Worm (Caenorhabditis elegans) whole organism, early embryonic: ENCODE results near the gene chin-1.

Experiments
- B0310.2 ChIP-seq: sonication (generic microtip); optimal IDR thresholded peaks from 2 replicates; lab custom pipeline; 2016; ENCODE audit warnings: mild to moderate bottlenecking, missing genetic modification characterization, missing compliant biosample characterization
- ama-1 ChIP-seq: fragments of 150-350 bp; optimal IDR thresholded peaks from 2 replicates; lab custom pipeline; 2014
- ceh-13 ChIP-seq: fragments of 200-800 bp; sonication (Bioruptor generic); optimal IDR thresholded peaks from 2 replicates; lab custom pipeline; 2018; ENCODE audit warnings: mild to moderate bottlenecking, missing genetic modification characterization, missing compliant biosample characterization
- ceh-36 ChIP-seq: sonication (generic microtip); optimal IDR thresholded peaks from 2 replicates; lab custom pipeline; 2016; ENCODE audit warnings: missing genetic modification characterization, inconsistent platforms, missing compliant biosample characterization
- ets-7 ChIP-seq: sonication (generic microtip); optimal IDR thresholded peaks from 2 replicates; lab custom pipeline; 2016; ENCODE audit warnings: missing genotype, missing genetic modification characterization, missing compliant biosample characterization
- flt-1 ChIP-seq: fragments of 200-800 bp; sonication (Bioruptor generic); IDR thresholded peaks from 2 replicates; pipeline ENCODE4 v1.3.6; 2022; ENCODE audit warnings: missing genetic modification characterization, missing compliant biosample characterization
- hmbx-1 ChIP-seq: sonication (generic microtip); optimal IDR thresholded peaks from 2 replicates; lab custom pipeline; 2016; ENCODE audit warnings: mild to moderate bottlenecking, missing genetic modification characterization, missing compliant biosample characterization
- hmg-4 ChIP-seq: fragments of 200-800 bp; sonication (Bioruptor generic); optimal IDR thresholded peaks from 2 replicates; lab custom pipeline; 2018; ENCODE audit warnings: mild to moderate bottlenecking, missing genetic modification characterization, missing compliant biosample characterization
- pes-1 ChIP-seq: fragments of 200-800 bp; sonication (Bioruptor generic); IDR thresholded peaks from 2 replicates; pipeline ENCODE4 v1.3.6; 2022; ENCODE audit warnings: missing genetic modification reagents, missing genetic modification characterization, missing compliant biosample characterization
- scrt-1 ChIP-seq: fragments of 200-800 bp; sonication (Bioruptor generic); IDR thresholded peaks from 2 replicates; pipeline ENCODE4 v1.3.6; 2022; ENCODE audit warnings: missing genetic modification characterization, missing compliant biosample characterization
- sea-1 ChIP-seq: fragments of 200-800 bp; sonication (Bioruptor generic); conservative IDR thresholded peaks from 2 replicates; pipeline ENCODE4 v1.3.6; 2022; ENCODE audit warnings: missing genetic modification characterization, missing compliant biosample characterization
- tbx-37 ChIP-seq: fragments of 200-800 bp; sonication (Bioruptor generic); conservative IDR thresholded peaks from 2 replicates; pipeline ENCODE4 v1.3.6; 2022; ENCODE audit warnings: missing genetic modification reagents, missing genetic modification characterization, missing compliant biosample characterization
- tra-4 ChIP-seq: sonication (generic microtip); optimal IDR thresholded peaks from 2 replicates; lab custom pipeline; 2017; ENCODE audit warnings: missing genetic modification characterization, missing compliant biosample characterization

ce11 chrIII:1026261-1026660, 10.8 kb downstream of the chin-1 start, which contains the start of gene clc-25:
- no peak for TF ChIP-seq tra-4 (tag; lab: Kevin White, UChicago)
- no peak for TF ChIP-seq hmg-4 (GFP tag; lab: Kevin White, UChicago)
- no peak for TF ChIP-seq ama-1
- no peak for TF ChIP-seq flt-1 (GFP tag; lab: Robert Waterston, UW)
- no peak for TF ChIP-seq B0310.2
- TF ChIP-seq ets-7: no peak
- TF ChIP-seq tbx-37: no peak
- TF ChIP-seq scrt-1 (GFP tag; lab: Robert Waterston, UW): no peak
- TF ChIP-seq ceh-13 (GFP tag; lab: Kevin White, UChicago): no peak
- no peak for TF ChIP-seq pes-1 (GFP tag; lab: Robert Waterston, UW)
- TF ChIP-seq sea-1: no peak
- no peak for TF ChIP-seq hmbx-1 (tag; lab: Kevin White, UChicago)
- TF ChIP-seq ceh-36 (tag; lab: Kevin White, UChicago): no peak
